Worm (Caenorhabditis elegans) whole organism, L4 larva: ENCODE measurements around the gene C15H7.3.

Experiments used
- F10B5.3 ChIP-seq: sonication (generic microtip); optimal IDR thresholded peaks from 2 replicates; lab custom pipeline; 2016; ENCODE audit warnings: mild to moderate bottlenecking, missing genetic modification characterization, missing compliant biosample characterization
- F44E2.7 ChIP-seq: fragments of 200-800 bp; sonication (Bioruptor generic); IDR thresholded peaks from 2 replicates; pipeline ENCODE4 v2.1.2; 2022; ENCODE audit warnings: missing genetic modification characterization, missing compliant biosample characterization
- F49E8.2 ChIP-seq: sonication (generic microtip); optimal IDR thresholded peaks from 2 replicates; lab custom pipeline; 2016; ENCODE audit warnings: missing compliant biosample characterization, mild to moderate bottlenecking, missing genetic modification characterization, borderline replicate concordance
- R02D3.7 ChIP-seq: fragments of 150-350 bp; sonication (generic microtip); optimal IDR thresholded peaks from 3 replicates; lab custom pipeline; 2014; ENCODE audit warnings: missing biosample characterization, missing genetic modification characterization
- T26A8.4 ChIP-seq: fragments of 200-800 bp; sonication (Bioruptor generic); IDR thresholded peaks from 2 replicates; pipeline ENCODE4 v1.3.6; 2022; ENCODE audit warnings: missing genetic modification characterization, missing compliant biosample characterization
- Y48G9A.11 ChIP-seq: fragments of 200-800 bp; sonication (Bioruptor generic); IDR thresholded peaks from 2 replicates; pipeline ENCODE4 v1.3.6; 2022; ENCODE audit warnings: missing genetic modification reagents, missing genetic modification characterization, missing compliant biosample characterization
- Y5F2A.4 ChIP-seq: fragments of 200-800 bp; sonication (Bioruptor generic); optimal IDR thresholded peaks from 2 replicates; lab custom pipeline; 2018; ENCODE audit warnings: mild to moderate bottlenecking, missing genetic modification characterization, missing compliant biosample characterization
- Y75B8A.6 ChIP-seq: fragments of 200-800 bp; sonication (Bioruptor generic); IDR thresholded peaks from 2 replicates; pipeline ENCODE4 v1.3.6; 2022; ENCODE audit warnings: missing genetic modification reagents, missing genetic modification characterization, missing compliant biosample characterization
- ZK546.5 ChIP-seq, 2 experiments: sonication (generic microtip); optimal IDR thresholded peaks; 2 replicates each; lab custom pipeline; 2017; ENCODE audit warnings: missing biosample characterization in 2 of 2, missing genetic modification characterization in 2 of 2
- ama-1 ChIP-seq: fragments of 150-350 bp; optimal IDR thresholded peaks from 2 replicates; lab custom pipeline; 2014; ENCODE audit warnings: inconsistent platforms, mixed read lengths
- ceh-44 ChIP-seq: fragments of 200-800 bp; sonication (Bioruptor generic); IDR thresholded peaks from 2 replicates; pipeline ENCODE4 v1.3.6; 2022; ENCODE audit warnings: missing genetic modification reagents, missing genetic modification characterization, missing compliant biosample characterization
- ceh-62 ChIP-seq: sonication (generic microtip); optimal IDR thresholded peaks from 2 replicates; lab custom pipeline; 2017; ENCODE audit warnings: missing biosample characterization, missing genetic modification characterization
- ces-1 ChIP-seq: fragments of 150-350 bp; sonication (generic microtip); optimal IDR thresholded peaks from 4 replicates; lab custom pipeline; 2014; ENCODE audit warnings: missing biosample characterization, missing genetic modification reagents, missing genetic modification characterization
- ctbp-1 ChIP-seq: fragments of 200-800 bp; sonication (Bioruptor generic); IDR thresholded peaks from 2 replicates; pipeline ENCODE4 v1.3.6; 2022; ENCODE audit warnings: missing genetic modification reagents, missing genetic modification characterization, missing compliant biosample characterization
- daf-12 ChIP-seq: fragments of 150-350 bp; optimal IDR thresholded peaks from 2 replicates; lab custom pipeline; 2014; ENCODE audit warnings: missing biosample characterization, missing genetic modification reagents, missing genetic modification characterization
- daf-16 ChIP-seq, 3 experiments: sonication (generic microtip); optimal IDR thresholded peaks; 2 replicates each; lab custom pipeline; 2016 to 2017; ENCODE audit warnings: missing genetic modification characterization in 3 of 3, missing genetic modification reagents in 3 of 3, mild to moderate bottlenecking in 2 of 3, missing compliant biosample characterization in 2 of 3, missing biosample characterization in 1 of 3, moderate library complexity in 1 of 3
- daf-19 ChIP-seq: fragments of 200-800 bp; sonication (Bioruptor generic); conservative IDR thresholded peaks from 2 replicates; pipeline ENCODE4 v1.3.6; 2022; ENCODE audit warnings: missing genetic modification characterization, missing compliant biosample characterization
- daf-8 ChIP-seq: fragments of 200-800 bp; sonication (Bioruptor generic); IDR thresholded peaks from 2 replicates; pipeline ENCODE4 v1.3.6; 2022; ENCODE audit warnings: missing genetic modification characterization, missing compliant biosample characterization
- dmd-8 ChIP-seq: fragments of 200-800 bp; sonication (Bioruptor generic); IDR thresholded peaks from 2 replicates; pipeline ENCODE4 v1.3.6; 2022; ENCODE audit warnings: missing genetic modification characterization, missing compliant biosample characterization
- duxl-1 ChIP-seq: sonication (generic microtip); optimal IDR thresholded peaks from 2 replicates; lab custom pipeline; 2016; ENCODE audit warnings: mild to moderate bottlenecking, missing genetic modification characterization, moderate library complexity, missing compliant biosample characterization; ENCODE audit not compliant: poor library complexity
- egl-43 ChIP-seq: fragments of 200-800 bp; sonication (Bioruptor generic); IDR thresholded peaks from 2 replicates; pipeline ENCODE4 v1.3.6; 2022; ENCODE audit warnings: missing genetic modification reagents, missing genetic modification characterization, missing compliant biosample characterization
- fkh-10 ChIP-seq: fragments of 150-350 bp; optimal IDR thresholded peaks from 2 replicates; lab custom pipeline; 2014; ENCODE audit warnings: missing biosample characterization, missing genetic modification reagents, missing genetic modification characterization
- gei-8 ChIP-seq: fragments of 200-800 bp; sonication (Bioruptor generic); optimal IDR thresholded peaks from 2 replicates; lab custom pipeline; 2018; ENCODE audit warnings: mild to moderate bottlenecking, missing genetic modification characterization, missing compliant biosample characterization
- hif-1 ChIP-seq, 2 experiments: sonication (generic microtip); optimal IDR thresholded peaks; 2 replicates each; lab custom pipeline; 2016 to 2017; ENCODE audit warnings: missing compliant biosample characterization in 2 of 2, missing genetic modification characterization in 2 of 2, missing genetic modification reagents in 2 of 2, missing genotype in 2 of 2, mild to moderate bottlenecking in 1 of 2
- hlh-11 ChIP-seq: fragments of 200-800 bp; sonication (Bioruptor generic); optimal IDR thresholded peaks from 2 replicates; lab custom pipeline; 2018; ENCODE audit warnings: mild to moderate bottlenecking, missing genetic modification characterization, missing compliant biosample characterization
- hlh-30 ChIP-seq: sonication (generic microtip); optimal IDR thresholded peaks from 2 replicates; lab custom pipeline; 2017; ENCODE audit warnings: antibody characterized with exemption, mild to moderate bottlenecking, missing genetic modification characterization, missing compliant biosample characterization; ENCODE audit not compliant: insufficient read depth
- hmg-1.1 ChIP-seq: fragments of 200-800 bp; sonication (Bioruptor generic); IDR thresholded peaks from 2 replicates; pipeline ENCODE4 v1.3.6; 2022; ENCODE audit warnings: missing genetic modification reagents, missing genetic modification characterization, missing compliant biosample characterization
- lin-13 ChIP-seq: fragments of 150-350 bp; optimal IDR thresholded peaks from 2 replicates; lab custom pipeline; 2014; ENCODE audit warnings: missing biosample characterization, missing genetic modification reagents, missing genetic modification characterization
- lin-15B ChIP-seq: fragments of 150-350 bp; sonication (generic microtip); optimal IDR thresholded peaks from 3 replicates; lab custom pipeline; 2014; ENCODE audit warnings: missing biosample characterization, missing genetic modification characterization
- lin-29 ChIP-seq: fragments of 200-800 bp; sonication (Bioruptor generic); IDR thresholded peaks from 2 replicates; pipeline ENCODE4 v1.3.6; 2022; ENCODE audit warnings: missing genetic modification reagents, missing genetic modification characterization, missing compliant biosample characterization
- lin-39 ChIP-seq: fragments of 150-350 bp; optimal IDR thresholded peaks from 2 replicates; lab custom pipeline; 2014; ENCODE audit warnings: missing biosample characterization, missing genetic modification reagents, missing genetic modification characterization
- lsy-2 ChIP-seq, 2 experiments: fragments of 150-350 bp in 1 of 2; sonication (generic microtip) in 1 of 2; optimal IDR thresholded peaks; 2 replicates each; lab custom pipeline; 2014 to 2017; ENCODE audit warnings: missing biosample characterization in 2 of 2, missing genetic modification characterization in 2 of 2
- madf-5 ChIP-seq, 2 experiments: fragments of 200-800 bp; sonication (Bioruptor generic); IDR thresholded peaks; 2 replicates each; pipeline ENCODE4 v1.3.6; 2022; ENCODE audit warnings: missing compliant biosample characterization in 2 of 2, missing genetic modification characterization in 2 of 2
- madf-9 ChIP-seq: fragments of 200-800 bp; sonication (Bioruptor generic); conservative IDR thresholded peaks from 2 replicates; pipeline ENCODE4 v1.3.6; 2022; ENCODE audit warnings: missing genetic modification reagents, missing genetic modification characterization, missing compliant biosample characterization
- mdl-1 ChIP-seq, 2 experiments: fragments of 150-350 bp in 1 of 2; sonication (generic microtip) in 1 of 2; optimal IDR thresholded peaks; 2 replicates each; lab custom pipeline; 2014 to 2017; ENCODE audit warnings: missing biosample characterization in 2 of 2, missing genetic modification characterization in 2 of 2
- nhr-48 ChIP-seq: sonication (generic microtip); optimal IDR thresholded peaks from 2 replicates; lab custom pipeline; 2016; ENCODE audit warnings: mild to moderate bottlenecking, missing genetic modification characterization, missing compliant biosample characterization
- nhr-6 ChIP-seq: fragments of 150-350 bp; optimal IDR thresholded peaks from 2 replicates; lab custom pipeline; 2014; ENCODE audit warnings: missing biosample characterization, missing genetic modification characterization
- nhr-76 ChIP-seq: fragments of 150-350 bp; optimal IDR thresholded peaks from 2 replicates; lab custom pipeline; 2014; ENCODE audit warnings: missing biosample characterization, missing genetic modification characterization
- rbr-2 ChIP-seq: sonication (generic microtip); optimal IDR thresholded peaks from 2 replicates; lab custom pipeline; 2016; ENCODE audit warnings: missing genotype, missing genetic modification characterization, missing compliant biosample characterization
- set-16 ChIP-seq: fragments of 200-800 bp; sonication (Bioruptor generic); IDR thresholded peaks from 2 replicates; pipeline ENCODE4 v1.3.6; 2022; ENCODE audit warnings: missing genetic modification reagents, missing genetic modification characterization, missing compliant biosample characterization
- skn-1 ChIP-seq: fragments of 150-350 bp; optimal IDR thresholded peaks from 2 replicates; lab custom pipeline; 2014; ENCODE audit warnings: missing biosample characterization, missing genetic modification characterization
- snpc-1.2 ChIP-seq: fragments of 200-800 bp; sonication (Bioruptor generic); IDR thresholded peaks from 2 replicates; pipeline ENCODE4 v1.3.6; 2022; ENCODE audit warnings: missing genetic modification reagents, missing genetic modification characterization, missing compliant biosample characterization
- spr-1 ChIP-seq: sonication (generic microtip); optimal IDR thresholded peaks from 2 replicates; lab custom pipeline; 2016; ENCODE audit warnings: mild to moderate bottlenecking, missing genetic modification characterization, missing compliant biosample characterization
- spr-3 ChIP-seq: fragments of 200-800 bp; sonication (Bioruptor generic); optimal IDR thresholded peaks from 2 replicates; lab custom pipeline; 2018; ENCODE audit warnings: mild to moderate bottlenecking, missing genetic modification characterization, missing compliant biosample characterization
- tag-97 ChIP-seq: fragments of 200-800 bp; sonication (Bioruptor generic); IDR thresholded peaks from 2 replicates; pipeline ENCODE4 v1.3.6; 2022; ENCODE audit warnings: missing genetic modification characterization, missing compliant biosample characterization
- unc-130 ChIP-seq: sonication (generic microtip); optimal IDR thresholded peaks from 2 replicates; lab custom pipeline; 2016; ENCODE audit warnings: missing genetic modification reagents, missing genetic modification characterization, missing compliant biosample characterization
- unc-39 ChIP-seq: sonication (generic microtip); optimal IDR thresholded peaks from 2 replicates; lab custom pipeline; 2017; ENCODE audit warnings: missing biosample characterization, missing genetic modification characterization
- zag-1 ChIP-seq: fragments of 150-350 bp; optimal IDR thresholded peaks from 2 replicates; lab custom pipeline; 2014; ENCODE audit warnings: missing biosample characterization, missing genetic modification characterization
- zip-2 ChIP-seq: fragments of 150-350 bp; optimal IDR thresholded peaks from 2 replicates; lab custom pipeline; 2014; ENCODE audit warnings: missing biosample characterization, missing genetic modification characterization
- ztf-7 ChIP-seq: fragments of 150-350 bp; optimal IDR thresholded peaks from 2 replicates; lab custom pipeline; 2014; ENCODE audit warnings: missing biosample characterization, missing genetic modification characterization

C15H7.3 gene

ce11 chrIII:9662266-9662959 is 10.6 kb upstream of the C15H7.3 start (continued):
- TF ChIP-seq tag-97 (GFP tag; lab: Robert Waterston, UW) (no peak), unc-130 (GFP tag; lab: Kevin White, UChicago) (no peak), madf-5 (GFP tag; IDR thresholded peaks at IDR 0.05; lab: Robert Waterston, UW) (no peak), F49E8.2 (tag; lab: Kevin White, UChicago) (no peak), nhr-6 (tag; lab: Kevin White, UChicago) (no peak), F10B5.3 (tag; lab: Kevin White, UChicago) (no peak), daf-12 (tag; lab: Kevin White, UChicago) (no peak), ztf-7 (no peak), F44E2.7 (GFP tag; lab: Robert Waterston, UW) (no peak), daf-19 (GFP tag; lab: Robert Waterston, UW) (no peak), daf-8 (no peak), set-16 (GFP tag; lab: Robert Waterston, UW) (no peak), hlh-11 (peak; percentile 28), mdl-1 (tag; optimal IDR thresholded peaks at IDR 0.05; lab: Kevin White, UChicago) (peak in 1 of 2 experiments; percentile 9), Y75B8A.6 (no peak), daf-16 (GFP tag; optimal IDR thresholded peaks at IDR 0.05; lab: Kevin White, UChicago) (no peak), daf-16 (tag; optimal IDR thresholded peaks at IDR 0.05; lab: Kevin White, UChicago) (no peak), ces-1 (GFP tag; lab: Kevin White, UChicago) (no peak), snpc-1.2 (GFP tag; lab: Robert Waterston, UW) (no peak), rbr-2 (tag; lab: Kevin White, UChicago) (peak; percentile 12), lin-13 (no peak), hif-1 (tag; optimal IDR thresholded peaks at IDR 0.05; lab: Kevin White, UChicago) (peak in 1 of 2 experiments; percentile 38), skn-1 (tag; lab: Kevin White, UChicago) (no peak), dmd-8 (no peak), lsy-2 (tag; optimal IDR thresholded peaks at IDR 0.05; lab: Kevin White, UChicago) (peak in 1 of 2 experiments; percentile 32), spr-3 (GFP tag; lab: Kevin White, UChicago) (no peak), fkh-10 (GFP tag; lab: Kevin White, UChicago) (no peak), zip-2 (tag; lab: Kevin White, UChicago) (no peak), hmg-1.1 (GFP tag; lab: Robert Waterston, UW) (no peak), nhr-76 (tag; lab: Kevin White, UChicago) (no peak), ama-1 (lab: Kevin White, UChicago) (no peak), duxl-1 (tag; lab: Kevin White, UChicago) (no peak), madf-9 (GFP tag; lab: Robert Waterston, UW) (no peak), unc-39 (no peak), R02D3.7 (tag; lab: Kevin White, UChicago) (no peak), ceh-44 (no peak), Y48G9A.11 (GFP tag; lab: Robert Waterston, UW) (no peak), nhr-48 (no peak), zag-1 (no peak), spr-1 (tag; lab: Kevin White, UChicago) (no peak), egl-43 (no peak), hlh-30 (tag; lab: Kevin White, UChicago) (peak; percentile 73), ceh-62 (no peak), gei-8 (GFP tag; lab: Kevin White, UChicago) (no peak), ZK546.5 (tag; optimal IDR thresholded peaks at IDR 0.05; lab: Kevin White, UChicago) (no peak), Y5F2A.4 (GFP tag; lab: Kevin White, UChicago) (no peak), T26A8.4 (GFP tag; lab: Robert Waterston, UW) (no peak), lin-29 (no peak), lin-15B (tag; lab: Kevin White, UChicago) (no peak), ctbp-1 (GFP tag; lab: Robert Waterston, UW) (no peak), lin-39 (tag; lab: Kevin White, UChicago) (no peak)
